Fruit fly (Drosophila melanogaster) whole organism, embryonic: Measurements from ENCODE around the gene Ice2.

ENCODE experiments used
- Abd-B ChIP-seq: fragments of 200-800 bp; sonication (Bioruptor generic); optimal IDR thresholded peaks from 2 replicates; lab custom pipeline; 2018; ENCODE audit warnings: missing biosample characterization, mild to moderate bottlenecking, missing genetic modification characterization, moderate library complexity
- Bteb2 ChIP-seq: fragments of 200-800 bp; sonication (Bioruptor generic); optimal IDR thresholded peaks from 2 replicates; lab custom pipeline; 2016; ENCODE audit warnings: missing biosample characterization, missing genetic modification characterization
- CG10321 ChIP-seq: fragments of 200-800 bp; sonication (Bioruptor generic); IDR thresholded peaks from 2 replicates; pipeline ENCODE4 v1.3.6; 2022; ENCODE audit warnings: missing biosample characterization, missing genetic modification characterization
- CG10654 ChIP-seq: fragments of 200-800 bp; sonication (Bioruptor generic); optimal IDR thresholded peaks from 2 replicates; lab custom pipeline; 2016; ENCODE audit warnings: missing biosample characterization, missing genetic modification characterization
- CG13424 ChIP-seq: fragments of 200-800 bp; sonication (Bioruptor generic); optimal IDR thresholded peaks from 2 replicates; lab custom pipeline; 2019; ENCODE audit warnings: missing biosample characterization, mild to moderate bottlenecking, missing genetic modification characterization, moderate library complexity
- CG15601 ChIP-seq: fragments of 200-800 bp; sonication (Bioruptor generic); optimal IDR thresholded peaks from 3 replicates; lab custom pipeline; 2019; ENCODE audit warnings: missing biosample characterization, mild to moderate bottlenecking, missing genetic modification characterization, moderate library complexity
- CG16863 ChIP-seq: fragments of 200-800 bp; sonication (Bioruptor generic); optimal IDR thresholded peaks from 3 replicates; lab custom pipeline; 2016; ENCODE audit warnings: missing biosample characterization, missing genetic modification characterization
- CG17829 ChIP-seq: fragments of 200-800 bp; optimal IDR thresholded peaks from 2 replicates; lab custom pipeline; 2019; ENCODE audit warnings: missing biosample characterization, mild to moderate bottlenecking, missing genetic modification characterization, moderate library complexity
- CG18011 ChIP-seq: fragments of 200-800 bp; sonication (Bioruptor generic); optimal IDR thresholded peaks from 2 replicates; lab custom pipeline; 2017; ENCODE audit warnings: missing biosample characterization, missing genetic modification characterization, mild to moderate bottlenecking, moderate library complexity, missing genotype
- CG18476 ChIP-seq: fragments of 200-800 bp; sonication (Bioruptor generic); optimal IDR thresholded peaks from 2 replicates; lab custom pipeline; 2016; ENCODE audit warnings: missing biosample characterization, mild to moderate bottlenecking, missing genetic modification characterization
- CG2120 ChIP-seq: fragments of 200-800 bp; sonication (Bioruptor generic); optimal IDR thresholded peaks from 3 replicates; lab custom pipeline; 2016; ENCODE audit warnings: missing biosample characterization, missing genetic modification characterization
- CG3726 ChIP-seq: fragments of 200-800 bp; sonication (Bioruptor generic); IDR thresholded peaks from 3 replicates; pipeline ENCODE4, ENCODE4 v1.3.6; 2022; ENCODE audit warnings: missing biosample characterization, missing genetic modification characterization
- CG4617 ChIP-seq: fragments of 200-800 bp; sonication (Bioruptor generic); optimal IDR thresholded peaks from 3 replicates; lab custom pipeline; 2016; ENCODE audit warnings: missing biosample characterization, missing genetic modification characterization, borderline replicate concordance
- CG6854 ChIP-seq: fragments of 200-800 bp; sonication (Bioruptor generic); optimal IDR thresholded peaks from 3 replicates; lab custom pipeline; 2017; ENCODE audit warnings: missing biosample characterization, mild to moderate bottlenecking, missing genetic modification characterization
- CG8290 ChIP-seq, 3 experiments: fragments of 200-800 bp; sonication (Bioruptor generic); optimal IDR thresholded peaks; 2 replicates each; lab custom pipeline; 2016 to 2019; ENCODE audit warnings: missing biosample characterization in 3 of 3, missing genetic modification characterization in 3 of 3, mild to moderate bottlenecking in 2 of 3, moderate library complexity in 1 of 3
- CG8478 ChIP-seq: fragments of >200 bp; optimal IDR thresholded peaks from 2 replicates; lab custom pipeline; 2018
- CG8944 ChIP-seq: fragments of 200-800 bp; sonication (Bioruptor generic); optimal IDR thresholded peaks from 3 replicates; lab custom pipeline; 2016; ENCODE audit warnings: missing biosample characterization, missing genetic modification characterization
- Dip2 ChIP-seq: fragments of 200-800 bp; sonication (Bioruptor generic); IDR thresholded peaks from 2 replicates; pipeline ENCODE4 v1.3.6; 2022; ENCODE audit warnings: missing biosample characterization, missing genetic modification characterization
- Dip3 ChIP-seq: fragments of 200-800 bp; sonication (Bioruptor generic); optimal IDR thresholded peaks from 3 replicates; lab custom pipeline; 2016; ENCODE audit warnings: missing biosample characterization, missing genetic modification characterization
- Doc3 ChIP-seq: fragments of 200-800 bp; sonication (Bioruptor generic); IDR thresholded peaks from 3 replicates; pipeline ENCODE4 v1.3.6; 2022; ENCODE audit warnings: missing biosample characterization, missing genetic modification characterization; ENCODE audit not compliant: partially characterized antibody
- Elba2 ChIP-seq: fragments of 200-800 bp; sonication (Bioruptor generic); optimal IDR thresholded peaks from 3 replicates; lab custom pipeline; 2016; ENCODE audit warnings: missing biosample characterization, missing genetic modification characterization
- Ets97D ChIP-seq: fragments of 200-800 bp; sonication (Bioruptor generic); optimal IDR thresholded peaks from 3 replicates; lab custom pipeline; 2016; ENCODE audit warnings: missing biosample characterization, missing genetic modification characterization
- Hand ChIP-seq: fragments of 200-800 bp; sonication (Bioruptor generic); optimal IDR thresholded peaks from 2 replicates; lab custom pipeline; 2017; ENCODE audit warnings: mild to moderate bottlenecking, missing biosample characterization, missing genetic modification reagents, missing genetic modification characterization
- Lpt ChIP-seq: fragments of >200 bp; optimal IDR thresholded peaks from 2 replicates; lab custom pipeline; 2018; ENCODE audit warnings: missing biosample characterization, missing genetic modification characterization
- MBD-R2 ChIP-seq: fragments of 200-800 bp; sonication (Bioruptor generic); IDR thresholded peaks from 2 replicates; pipeline ENCODE4 v1.3.6; 2022; ENCODE audit warnings: missing biosample characterization, missing genetic modification characterization
- Max ChIP-seq: fragments of 200-800 bp; sonication (Bioruptor generic); optimal IDR thresholded peaks from 2 replicates; lab custom pipeline; 2016; ENCODE audit warnings: missing biosample characterization, mild to moderate bottlenecking, missing genetic modification characterization
- Mes4 ChIP-seq: fragments of 200-800 bp; sonication (Bioruptor generic); optimal IDR thresholded peaks from 2 replicates; lab custom pipeline; 2016; ENCODE audit warnings: missing biosample characterization, missing genetic modification characterization
- Nf-YC ChIP-seq: fragments of 200-800 bp; optimal IDR thresholded peaks from 3 replicates; lab custom pipeline; 2019; ENCODE audit warnings: missing biosample characterization, mild to moderate bottlenecking, missing genetic modification characterization, moderate library complexity
- NfI ChIP-seq: fragments of 200-800 bp; sonication (Bioruptor generic); optimal IDR thresholded peaks from 3 replicates; lab custom pipeline; 2018; ENCODE audit warnings: missing biosample characterization, mild to moderate bottlenecking, missing genetic modification characterization, moderate library complexity
- Ptx1 ChIP-seq: fragments of 200-800 bp; sonication (Bioruptor generic); IDR thresholded peaks from 2 replicates; pipeline ENCODE4 v1.3.6; 2022; ENCODE audit warnings: missing biosample characterization, missing genetic modification characterization
- Ssrp ChIP-seq: fragments of 200-800 bp; sonication (Bioruptor generic); optimal IDR thresholded peaks from 2 replicates; lab custom pipeline; 2018; ENCODE audit warnings: missing biosample characterization, mild to moderate bottlenecking, missing genetic modification characterization, moderate library complexity
- Stat92E ChIP-seq, 3 experiments: fragments of >200 bp in 2 of 3; fragments of 200-800 bp in 1 of 3; sonication (Bioruptor generic) in 1 of 3; optimal IDR thresholded peaks; 2 replicates each; lab custom pipeline; 2017 to 2019; ENCODE audit warnings: missing biosample characterization in 3 of 3, missing genetic modification characterization in 3 of 3, mild to moderate bottlenecking in 1 of 3, moderate library complexity in 1 of 3
- ase ChIP-seq: fragments of 200-800 bp; sonication (Bioruptor generic); IDR thresholded peaks from 3 replicates; pipeline ENCODE4 v1.3.6; 2022; ENCODE audit warnings: missing biosample characterization, missing genetic modification characterization
- bowl ChIP-seq: fragments of 200-800 bp; sonication (Bioruptor generic); IDR thresholded peaks from 2 replicates; pipeline ENCODE4 v1.3.6; 2022; ENCODE audit warnings: missing biosample characterization, missing genetic modification characterization
- btn ChIP-seq: fragments of 200-800 bp; sonication (Bioruptor generic); optimal IDR thresholded peaks from 2 replicates; lab custom pipeline; 2016; ENCODE audit warnings: missing biosample characterization, missing genetic modification characterization
- chn ChIP-seq: fragments of 200-800 bp; sonication (Bioruptor generic); optimal IDR thresholded peaks from 2 replicates; lab custom pipeline; 2016; ENCODE audit warnings: missing biosample characterization, missing genetic modification characterization
- ci ChIP-seq: fragments of 200-800 bp; sonication (Bioruptor generic); IDR thresholded peaks from 3 replicates; pipeline ENCODE4 v1.3.6; 2022; ENCODE audit warnings: missing biosample characterization, missing genetic modification characterization
- en ChIP-seq: fragments of 200-800 bp; sonication (Bioruptor generic); optimal IDR thresholded peaks from 2 replicates; lab custom pipeline; 2016; ENCODE audit warnings: missing biosample characterization, missing genetic modification characterization
- eve ChIP-seq, 2 experiments: fragments of >200 bp; optimal IDR thresholded peaks; 2 replicates each; lab custom pipeline; 2017; ENCODE audit warnings: missing biosample characterization in 2 of 2, missing genetic modification characterization in 2 of 2
- onecut ChIP-seq: fragments of 200-800 bp; sonication (Bioruptor generic); IDR thresholded peaks from 2 replicates; pipeline ENCODE4 v1.3.6; 2022; ENCODE audit warnings: missing biosample characterization, missing genetic modification characterization
- pho ChIP-seq: fragments of 200-800 bp; sonication (Bioruptor generic); optimal IDR thresholded peaks from 2 replicates; lab custom pipeline; 2016; ENCODE audit warnings: missing biosample characterization, missing genetic modification characterization
- row ChIP-seq: fragments of 200-800 bp; sonication (Bioruptor generic); IDR thresholded peaks from 3 replicates; pipeline ENCODE4 v1.3.6; 2022; ENCODE audit warnings: missing biosample characterization, missing genetic modification characterization
- run ChIP-seq: fragments of 200-800 bp; sonication (Bioruptor generic); optimal IDR thresholded peaks from 3 replicates; lab custom pipeline; 2018; ENCODE audit warnings: missing biosample characterization, mild to moderate bottlenecking, missing genetic modification characterization
- sc ChIP-seq, 3 experiments: fragments of >200 bp in 2 of 3; fragments of 200-800 bp in 1 of 3; sonication (Bioruptor generic) in 1 of 3; optimal IDR thresholded peaks; 2 replicates in 2 of 3; 3 replicates in 1 of 3; lab custom pipeline; 2017; ENCODE audit warnings: mild to moderate bottlenecking in 1 of 3, missing biosample characterization in 1 of 3, missing genetic modification characterization in 1 of 3, missing genetic modification reagents in 1 of 3
- sd ChIP-seq: fragments of 200-800 bp; sonication (Bioruptor generic); optimal IDR thresholded peaks from 3 replicates; lab custom pipeline; 2018; ENCODE audit warnings: missing biosample characterization, mild to moderate bottlenecking, missing genetic modification characterization, moderate library complexity
- so ChIP-seq: fragments of 200-800 bp; sonication (Bioruptor generic); IDR thresholded peaks from 3 replicates; pipeline ENCODE4 v1.3.6; 2022; ENCODE audit warnings: missing biosample characterization, missing genetic modification characterization
- sug ChIP-seq: fragments of 200-800 bp; optimal IDR thresholded peaks from 2 replicates; lab custom pipeline; 2019; ENCODE audit warnings: missing biosample characterization, mild to moderate bottlenecking, missing genetic modification characterization, moderate library complexity
- trem ChIP-seq: fragments of 200-800 bp; optimal IDR thresholded peaks from 3 replicates; lab custom pipeline; 2019; ENCODE audit warnings: missing biosample characterization, mild to moderate bottlenecking, missing genetic modification characterization, moderate library complexity
- vnd ChIP-seq: fragments of 200-800 bp; sonication (Bioruptor generic); IDR thresholded peaks from 3 replicates; pipeline ENCODE4 v1.3.6; 2022; ENCODE audit warnings: missing biosample characterization, missing genetic modification characterization; ENCODE audit not compliant: partially characterized antibody
- wor ChIP-seq: fragments of 200-800 bp; sonication (Bioruptor generic); IDR thresholded peaks from 2 replicates; pipeline ENCODE4 v1.3.6; 2022; ENCODE audit warnings: missing biosample characterization, missing genetic modification characterization
- zf30C ChIP-seq: fragments of 200-800 bp; sonication (Bioruptor generic); optimal IDR thresholded peaks from 3 replicates; lab custom pipeline; 2018; ENCODE audit warnings: missing biosample characterization, mild to moderate bottlenecking, missing genetic modification characterization

Gene Ice2

DNA sequence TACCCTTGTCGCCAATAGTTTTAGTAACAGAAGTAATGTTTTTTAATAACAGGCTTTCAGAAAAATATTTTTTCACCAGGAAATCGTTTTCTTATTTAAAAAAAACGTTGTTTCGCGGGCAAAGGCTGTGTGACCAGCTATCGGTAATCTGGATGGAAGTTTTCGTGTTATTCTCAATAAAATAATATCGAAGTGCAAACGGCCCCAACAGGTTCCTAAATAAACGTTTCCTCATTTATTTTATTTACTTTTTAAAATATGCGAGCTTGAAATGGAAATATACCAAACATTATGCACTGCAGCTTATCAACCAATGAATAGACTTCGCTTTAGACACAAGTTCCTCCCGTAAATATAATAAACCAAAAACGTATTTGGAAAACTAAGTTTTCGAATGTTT is at the start of gene Ice2 (continued):
- no peak for TF ChIP-seq Max
- TF ChIP-seq CG3726 (GFP tag; lab: Robert Waterston, UW), result no peak
- no peak for TF ChIP-seq NfI (GFP tag; lab: Kevin White, UChicago)
- TF ChIP-seq run (tag; lab: Kevin White, UChicago), result no peak
- TF ChIP-seq CG4617 (GFP tag; lab: Kevin White, UChicago), result peak; percentile 56
- TF ChIP-seq CG15601 (tag; lab: Kevin White, UChicago), result peak; percentile 42
- no peak for TF ChIP-seq CG6854 (GFP tag; lab: Kevin White, UChicago)
- TF ChIP-seq Nf-YC (tag; lab: Kevin White, UChicago), result peak; percentile 2
- no peak for TF ChIP-seq CG8478
- peak; percentile 41 for TF ChIP-seq CG13424 (tag; lab: Kevin White, UChicago)
- 0 out of 3 replicates have a peak, but pooled peaks have one; percentile 14 for TF ChIP-seq ci (GFP tag; lab: Robert Waterston, UW)
- TF ChIP-seq CG18011 (GFP tag; lab: Kevin White, UChicago), result no peak
- no peak for TF ChIP-seq CG16863 (GFP tag; lab: Kevin White, UChicago)
- TF ChIP-seq ase (GFP tag; lab: Robert Waterston, UW), result no peak
- no peak for TF ChIP-seq bowl (GFP tag; lab: Robert Waterston, UW)
- TF ChIP-seq trem, result peak; percentile 46
- TF ChIP-seq row (GFP tag; lab: Robert Waterston, UW), result peak; percentile 34; the same call in 1 of the 3 replicates
- no peak for TF ChIP-seq btn (GFP tag; lab: Kevin White, UChicago)
- peak; percentile 3 for TF ChIP-seq CG2120 (GFP tag; lab: Kevin White, UChicago)
- no peak for TF ChIP-seq en (GFP tag; lab: Kevin White, UChicago)
- no peak for TF ChIP-seq Ssrp (tag; lab: Kevin White, UChicago)
- no peak for TF ChIP-seq sd
- peak; percentile 57 for TF ChIP-seq MBD-R2 (GFP tag; lab: Robert Waterston, UW)
- no peak for TF ChIP-seq pho (GFP tag; lab: Kevin White, UChicago)
- TF ChIP-seq CG8290 (GFP tag; optimal IDR thresholded peaks at IDR 0.05; lab: Kevin White, UChicago), result no peak
- no peak for TF ChIP-seq CG8290 (tag; optimal IDR thresholded peaks at IDR 0.05; lab: Kevin White, UChicago)
- no peak for TF ChIP-seq onecut
- TF ChIP-seq Doc3, result no peak
- no peak for TF ChIP-seq wor (GFP tag; lab: Robert Waterston, UW)
- no peak for TF ChIP-seq Bteb2 (GFP tag; lab: Kevin White, UChicago)
- TF ChIP-seq eve (GFP tag; optimal IDR thresholded peaks at IDR 0.05; lab: Kevin White, UChicago), result no peak
- no peak for TF ChIP-seq CG10321
- no peak for TF ChIP-seq so (GFP tag; lab: Robert Waterston, UW)
- no peak for TF ChIP-seq Mes4 (GFP tag; lab: Kevin White, UChicago)
- TF ChIP-seq CG8944 (GFP tag; lab: Kevin White, UChicago), result no peak
- TF ChIP-seq sc (optimal IDR thresholded peaks at IDR 0.05; lab: Kevin White, UChicago), result no peak
- TF ChIP-seq sc (GFP tag; optimal IDR thresholded peaks at IDR 0.05; lab: Kevin White, UChicago), result no peak
- no peak for TF ChIP-seq CG18476
- no peak for TF ChIP-seq Dip2 (GFP tag; lab: Robert Waterston, UW)
- no peak for TF ChIP-seq Lpt (GFP tag; lab: Kevin White, UChicago)
- TF ChIP-seq Dip3, result no peak
- 0 out of 3 replicates have a peak, but pooled peaks have one; percentile 7 for TF ChIP-seq vnd (GFP tag; lab: Robert Waterston, UW)
- TF ChIP-seq Abd-B (GFP tag; lab: Kevin White, UChicago), result no peak
- TF ChIP-seq Elba2 (GFP tag; lab: Kevin White, UChicago), result no peak
- TF ChIP-seq CG10654 (GFP tag; lab: Kevin White, UChicago), result no peak
- no peak for TF ChIP-seq chn (GFP tag; lab: Kevin White, UChicago)
- TF ChIP-seq Ptx1 (GFP tag; lab: Robert Waterston, UW), result no peak
- TF ChIP-seq sug (tag; lab: Kevin White, UChicago), result peak; percentile 21
- TF ChIP-seq Stat92E (GFP tag; optimal IDR thresholded peaks at IDR 0.05; lab: Kevin White, UChicago), result no peak
- TF ChIP-seq zf30C (GFP tag; lab: Kevin White, UChicago), result no peak
- TF ChIP-seq Ets97D (GFP tag; lab: Kevin White, UChicago), result peak; percentile 61
- no peak for TF ChIP-seq Hand (GFP tag; lab: Kevin White, UChicago)
- peak; percentile 45 for TF ChIP-seq CG17829 (tag; lab: Kevin White, UChicago)
